Fruit fly (Drosophila melanogaster): Measurements from ENCODE around the gene CG6023.

Gene CG6023

dm6 chrX:18272422-18272821 is 48.6 kb downstream of the CG6023 start (continued):
- TF ChIP-seq CG8119 (GFP tag; IDR thresholded peaks at IDR 0.05): peak; percentile 60
- TF ChIP-seq CG10669 (GFP tag; optimal IDR thresholded peaks at IDR 0.05): peak; percentile 70
- TF ChIP-seq CG11762 (GFP tag; optimal IDR thresholded peaks at IDR 0.05; ENCODE audit: insufficient read depth): peak; percentile 14
- TF ChIP-seq CG1621 (tag; optimal IDR thresholded peaks at IDR 0.05): no peak
- TF ChIP-seq Hr4 (GFP tag; optimal IDR thresholded peaks at IDR 0.05): peak; percentile 29
- TF ChIP-seq Ets21C (GFP tag; optimal IDR thresholded peaks at IDR 0.05): no peak
- TF ChIP-seq CG6808 (GFP tag; optimal IDR thresholded peaks at IDR 0.05): peak; percentile 77
- peak; percentile 56 for TF ChIP-seq net (GFP tag; optimal IDR thresholded peaks at IDR 0.05)
- no peak for TF ChIP-seq Hr39 (GFP tag; optimal IDR thresholded peaks at IDR 0.05)
- TF ChIP-seq Sox15 (GFP tag; optimal IDR thresholded peaks at IDR 0.05): peak; percentile 57
- TF ChIP-seq CG3919 (GFP tag; optimal IDR thresholded peaks at IDR 0.05): peak; percentile 67
- no peak for TF ChIP-seq vri (GFP tag; optimal IDR thresholded peaks at IDR 0.05)
- peak; percentile 63 for TF ChIP-seq OdsH (GFP tag; optimal IDR thresholded peaks at IDR 0.05)
- TF ChIP-seq CG4318 (GFP tag; optimal IDR thresholded peaks at IDR 0.05): peak; percentile 65
- TF ChIP-seq spab (GFP tag; optimal IDR thresholded peaks at IDR 0.05): peak; percentile 68
- TF ChIP-seq lz (GFP tag; optimal IDR thresholded peaks at IDR 0.05): peak; percentile 31
- TF ChIP-seq dac (GFP tag; optimal IDR thresholded peaks at IDR 0.05): peak; percentile 9
- peak; percentile 24 for TF ChIP-seq Lpt (GFP tag; optimal IDR thresholded peaks at IDR 0.05)
- TF ChIP-seq CG3032 (tag; optimal IDR thresholded peaks at IDR 0.05): peak; percentile 72
- peak; percentile 62 for TF ChIP-seq Ets96B (tag; optimal IDR thresholded peaks at IDR 0.05)
- TF ChIP-seq CG11294 (GFP tag; IDR thresholded peaks at IDR 0.05): no peak
- TF ChIP-seq Smox (GFP tag; optimal IDR thresholded peaks at IDR 0.05): peak; percentile 39
- TF ChIP-seq cyc (GFP tag; optimal IDR thresholded peaks at IDR 0.05): peak; percentile 54
- TF ChIP-seq fd59A (GFP tag; optimal IDR thresholded peaks at IDR 0.05): peak; percentile 73
- TF ChIP-seq CG8319 (GFP tag; optimal IDR thresholded peaks at IDR 0.05): peak; percentile 7
- peak; percentile 67 for TF ChIP-seq CG34406 (GFP tag; optimal IDR thresholded peaks at IDR 0.05)
- peak; percentile 66 for TF ChIP-seq acj6 (GFP tag; optimal IDR thresholded peaks at IDR 0.05)
- TF ChIP-seq esn (GFP tag; optimal IDR thresholded peaks at IDR 0.05): peak; percentile 51
- peak; percentile 18 for TF ChIP-seq CG9139 (GFP tag; optimal IDR thresholded peaks at IDR 0.05)
- TF ChIP-seq Sox102F (GFP tag; optimal IDR thresholded peaks at IDR 0.05): no peak
- TF ChIP-seq CG7368 (GFP tag; optimal IDR thresholded peaks at IDR 0.05): peak; percentile 38
- peak; percentile 33 for TF ChIP-seq dsx (GFP tag; optimal IDR thresholded peaks at IDR 0.05; ENCODE audit: poor library complexity, severe bottlenecking)

- TF ChIP-seq CG1621 (tag; optimal IDR thresholded peaks at IDR 0.05) (peak; percentile 9), Sox102F (GFP tag; optimal IDR thresholded peaks at IDR 0.05) (no peak), CG3032 (tag; optimal IDR thresholded peaks at IDR 0.05) (no peak), Lpt (GFP tag; optimal IDR thresholded peaks at IDR 0.05) (no peak), CG10669 (GFP tag; optimal IDR thresholded peaks at IDR 0.05) (no peak), eg (GFP tag; IDR thresholded peaks at IDR 0.05) (no peak), CG16779 (tag; optimal IDR thresholded peaks at IDR 0.05) (no peak), Hr4 (GFP tag; optimal IDR thresholded peaks at IDR 0.05) (no peak)
These were observed 54.1 kb downstream of the CG6023 start for dm6 chrX:18266846-18267245.

All from whole organism, prepupa.